Worm (Caenorhabditis elegans) whole organism, L1 larva: ENCODE data around the gene C16C10.9.

Experiments
- C04F5.9 ChIP-seq: sonication (generic microtip); optimal IDR thresholded peaks from 2 replicates; lab custom pipeline; 2016; ENCODE audit warnings: missing genetic modification characterization, missing compliant biosample characterization
- C34B4.2 ChIP-seq: sonication (generic microtip); optimal IDR thresholded peaks from 2 replicates; lab custom pipeline; 2017; ENCODE audit warnings: mild to moderate bottlenecking, missing genetic modification characterization, missing compliant biosample characterization
- Y116A8C.19 ChIP-seq: sonication (generic microtip); optimal IDR thresholded peaks from 2 replicates; lab custom pipeline; 2016; ENCODE audit warnings: missing compliant biosample characterization, missing genetic modification characterization, borderline replicate concordance
- alr-1 ChIP-seq: fragments of 200-800 bp; sonication (Bioruptor generic); optimal IDR thresholded peaks from 2 replicates; lab custom pipeline; 2018; ENCODE audit warnings: borderline replicate concordance, mild to moderate bottlenecking, missing genetic modification characterization, missing compliant biosample characterization
- blmp-1 ChIP-seq: fragments of 150-350 bp; optimal IDR thresholded peaks from 2 replicates; lab custom pipeline; 2014; ENCODE audit warnings: missing biosample characterization, missing genetic modification characterization
- ceh-8 ChIP-seq: fragments of 200-800 bp; sonication (Bioruptor generic); optimal IDR thresholded peaks from 2 replicates; lab custom pipeline; 2018; ENCODE audit warnings: mild to moderate bottlenecking, missing genetic modification characterization, moderate library complexity, missing compliant biosample characterization
- ceh-82 ChIP-seq, 3 experiments: fragments of 150-350 bp in 1 of 3; sonication (generic microtip) in 2 of 3; optimal IDR thresholded peaks; 2 replicates each; lab custom pipeline; 2014 to 2017; ENCODE audit warnings: missing biosample characterization in 3 of 3, missing genetic modification characterization in 3 of 3
- ceh-90 ChIP-seq: sonication (generic microtip); optimal IDR thresholded peaks from 2 replicates; lab custom pipeline; 2016; ENCODE audit warnings: missing genetic modification characterization, missing compliant biosample characterization
- efl-1 ChIP-seq, 4 experiments: fragments of 150-350 bp; optimal IDR thresholded peaks in 3 of 4; peaks in 1 of 4; 1 replicate in 1 of 4; 2 replicates in 3 of 4; lab custom pipeline; 2014; ENCODE audit warnings: missing biosample characterization in 2 of 4, missing genetic modification characterization in 2 of 4, missing genetic modification reagents in 2 of 4
- elt-3 ChIP-seq, 6 experiments: fragments of 150-350 bp in 1 of 6; sonication (generic microtip); optimal IDR thresholded peaks; 2 replicates each; lab custom pipeline; 2017 to 2018; ENCODE audit warnings: missing biosample characterization in 6 of 6, missing genetic modification characterization in 6 of 6, inconsistent platforms in 1 of 6
- ets-5 ChIP-seq: fragments of 200-800 bp; sonication (Bioruptor generic); IDR thresholded peaks from 2 replicates; pipeline ENCODE4 v1.3.6; 2022; ENCODE audit warnings: missing genetic modification characterization, missing compliant biosample characterization
- fkh-4 ChIP-seq: sonication (generic microtip); optimal IDR thresholded peaks from 2 replicates; lab custom pipeline; 2016; ENCODE audit warnings: missing compliant biosample characterization, missing genetic modification characterization, borderline replicate concordance
- fkh-8 ChIP-seq: sonication (generic microtip); optimal IDR thresholded peaks from 2 replicates; lab custom pipeline; 2016; ENCODE audit warnings: mild to moderate bottlenecking, missing genetic modification characterization, missing compliant biosample characterization
- fos-1 ChIP-seq: fragments of 150-350 bp; optimal IDR thresholded peaks from 2 replicates; lab custom pipeline; 2014; ENCODE audit warnings: missing biosample characterization, missing genetic modification characterization
- hpl-2 ChIP-seq: fragments of 150-350 bp; optimal IDR thresholded peaks from 2 replicates; lab custom pipeline; 2014; ENCODE audit warnings: missing biosample characterization, missing genetic modification reagents, missing genetic modification characterization
- irx-1 ChIP-seq: sonication (generic microtip); optimal IDR thresholded peaks from 2 replicates; lab custom pipeline; 2016; ENCODE audit warnings: missing genetic modification characterization, missing compliant biosample characterization
- isw-1 ChIP-seq: fragments of 200-800 bp; sonication (Bioruptor generic); IDR thresholded peaks from 2 replicates; pipeline ENCODE4 v1.3.6; 2022; ENCODE audit warnings: missing genetic modification characterization, missing compliant biosample characterization
- jun-1 ChIP-seq: fragments of 150-350 bp; optimal IDR thresholded peaks from 2 replicates; lab custom pipeline; 2014; ENCODE audit warnings: missing biosample characterization, missing genetic modification reagents, missing genetic modification characterization
- mab-9 ChIP-seq: fragments of 200-800 bp; sonication (Bioruptor generic); IDR thresholded peaks from 2 replicates; pipeline ENCODE4 v1.3.6; 2022; ENCODE audit warnings: missing genetic modification reagents, missing genetic modification characterization, missing compliant biosample characterization
- mdl-1 ChIP-seq, 2 experiments: fragments of 150-350 bp; optimal IDR thresholded peaks; 2 replicates each; lab custom pipeline; 2014 to 2017; ENCODE audit warnings: missing biosample characterization in 2 of 2, missing genetic modification characterization in 2 of 2, inconsistent platforms in 1 of 2
- mef-2 ChIP-seq: fragments of 150-350 bp; optimal IDR thresholded peaks from 2 replicates; lab custom pipeline; 2014; ENCODE audit warnings: missing biosample characterization, missing genetic modification characterization
- mep-1 ChIP-seq: fragments of 150-350 bp; optimal IDR thresholded peaks from 2 replicates; lab custom pipeline; 2014; ENCODE audit warnings: missing biosample characterization, missing genetic modification characterization
- nhr-11 ChIP-seq: fragments of 150-350 bp; optimal IDR thresholded peaks from 2 replicates; lab custom pipeline; 2014; ENCODE audit warnings: missing biosample characterization, missing genetic modification characterization
- nhr-12 ChIP-seq: sonication (generic microtip); optimal IDR thresholded peaks from 2 replicates; lab custom pipeline; 2017; ENCODE audit warnings: missing biosample characterization, missing genetic modification characterization
- nhr-19 ChIP-seq: fragments of 200-800 bp; sonication (Bioruptor generic); conservative IDR thresholded peaks from 2 replicates; pipeline ENCODE4 v1.3.6; 2022; ENCODE audit warnings: missing genetic modification characterization, missing compliant biosample characterization
- nhr-20 ChIP-seq: sonication (generic microtip); optimal IDR thresholded peaks from 2 replicates; lab custom pipeline; 2016; ENCODE audit warnings: mild to moderate bottlenecking, missing genetic modification characterization, missing compliant biosample characterization
- nhr-77 ChIP-seq: fragments of 150-350 bp; optimal IDR thresholded peaks from 2 replicates; lab custom pipeline; 2014; ENCODE audit warnings: missing biosample characterization, missing genetic modification characterization
- nhr-84 ChIP-seq: sonication (generic microtip); optimal IDR thresholded peaks from 2 replicates; lab custom pipeline; 2017; ENCODE audit warnings: missing biosample characterization, missing genetic modification characterization
- nhr-85 ChIP-seq: sonication (generic microtip); peaks from one replicate; lab custom pipeline; 2016; ENCODE audit warnings: missing genetic modification characterization, inconsistent platforms, missing compliant biosample characterization
- nhr-90 ChIP-seq: sonication (generic microtip); optimal IDR thresholded peaks from 2 replicates; lab custom pipeline; 2016; ENCODE audit warnings: mild to moderate bottlenecking, missing genetic modification characterization, missing compliant biosample characterization; ENCODE audit not compliant: poor library complexity
- pag-3 ChIP-seq: sonication (generic microtip); optimal IDR thresholded peaks from 2 replicates; lab custom pipeline; 2017; ENCODE audit warnings: missing genetic modification characterization, mild to moderate bottlenecking, missing compliant biosample characterization, antibody characterized with exemption, borderline replicate concordance; ENCODE audit not compliant: insufficient read depth
- skn-1 ChIP-seq: fragments of 150-350 bp; optimal IDR thresholded peaks from 2 replicates; lab custom pipeline; 2014; ENCODE audit warnings: missing biosample characterization, missing genetic modification characterization
- sox-4 ChIP-seq: sonication (generic microtip); optimal IDR thresholded peaks from 2 replicates; lab custom pipeline; 2016; ENCODE audit warnings: missing genetic modification characterization, missing compliant biosample characterization
- sptf-1 ChIP-seq: fragments of 150-350 bp; optimal IDR thresholded peaks from 2 replicates; lab custom pipeline; 2014; ENCODE audit warnings: missing biosample characterization, missing genetic modification characterization
- sup-37 ChIP-seq: fragments of 200-800 bp; sonication (Bioruptor generic); optimal IDR thresholded peaks from 2 replicates; lab custom pipeline; 2018; ENCODE audit warnings: mild to moderate bottlenecking, missing genetic modification characterization, missing compliant biosample characterization
- swsn-7 ChIP-seq: sonication (generic microtip); optimal IDR thresholded peaks from 2 replicates; lab custom pipeline; 2016; ENCODE audit warnings: missing genetic modification characterization, missing compliant biosample characterization
- unc-130 ChIP-seq: fragments of 150-350 bp; optimal IDR thresholded peaks from 2 replicates; lab custom pipeline; 2017; ENCODE audit warnings: missing biosample characterization, missing genetic modification characterization, inconsistent platforms
- unc-30 ChIP-seq: sonication (generic microtip); optimal IDR thresholded peaks from 2 replicates; lab custom pipeline; 2017; ENCODE audit warnings: missing biosample characterization, missing genetic modification characterization
- unc-62 ChIP-seq: fragments of 150-350 bp; optimal IDR thresholded peaks from 2 replicates; lab custom pipeline; 2014; ENCODE audit warnings: missing biosample characterization, missing genetic modification reagents, missing genetic modification characterization
- unc-86 ChIP-seq: sonication (generic microtip); optimal IDR thresholded peaks from 2 replicates; lab custom pipeline; 2016; ENCODE audit warnings: missing genetic modification characterization, missing compliant biosample characterization
- vab-15 ChIP-seq: sonication (generic microtip); optimal IDR thresholded peaks from 2 replicates; lab custom pipeline; 2017; ENCODE audit warnings: missing genotype, mild to moderate bottlenecking, missing genetic modification characterization, missing compliant biosample characterization
- xbp-1 ChIP-seq: sonication (generic microtip); optimal IDR thresholded peaks from 2 replicates; lab custom pipeline; 2016; ENCODE audit warnings: missing genetic modification characterization, missing compliant biosample characterization
- zag-1 ChIP-seq: fragments of 150-350 bp; optimal IDR thresholded peaks from 2 replicates; lab custom pipeline; 2014; ENCODE audit warnings: missing biosample characterization, missing genetic modification characterization
- ztf-11 ChIP-seq, 2 experiments: sonication (generic microtip); optimal IDR thresholded peaks; 2 replicates each; lab custom pipeline; 2016 to 2017; ENCODE audit warnings: missing genetic modification characterization in 2 of 2, missing biosample characterization in 1 of 2, missing compliant biosample characterization in 1 of 2
- ztf-4 ChIP-seq: fragments of 150-350 bp; optimal IDR thresholded peaks from 2 replicates; lab custom pipeline; 2014; ENCODE audit warnings: missing biosample characterization, missing genetic modification characterization

C16C10.9 gene

DNA sequence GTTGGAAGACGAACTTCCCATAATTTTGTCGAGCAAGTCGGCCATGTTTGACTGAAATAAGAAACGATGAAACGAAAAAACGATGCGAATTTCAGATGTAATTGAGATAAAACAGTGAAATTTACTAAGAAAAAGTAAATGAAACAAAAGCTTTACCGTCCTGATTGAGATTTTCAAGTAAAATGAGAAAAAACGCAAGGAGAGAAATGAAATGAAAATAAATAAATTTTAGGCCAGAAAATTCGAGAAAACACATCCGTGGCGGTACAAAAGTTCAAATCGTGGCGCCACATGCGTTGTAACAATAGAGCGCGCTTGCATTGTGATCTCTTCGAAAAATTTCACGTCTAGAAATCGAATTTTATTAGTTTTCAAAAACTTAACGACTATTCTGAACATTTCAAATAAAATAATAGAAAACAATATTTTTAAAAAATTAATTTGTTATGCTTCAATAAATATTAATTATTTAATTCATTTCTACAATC, 19.0 kb upstream of the C16C10.9 start, which contains the start of the genes hrde-1 and C16C10.13:
Gene hrde-1, minus strand, starts transcription at position 51 of the 488 bp plus-strand sequence.
Gene C16C10.13, plus strand, starts transcription at position 332 of the 488 bp plus-strand sequence.
- TF ChIP-seq efl-1 (optimal IDR thresholded peaks at IDR 0.05; lab: Kevin White, UChicago) (peak in 1 of 2 experiments; percentile 58), efl-1 (GFP tag; optimal IDR thresholded peaks at IDR 0.05 in 1 of 2; lab: Kevin White, UChicago) (no peak), ets-5 (GFP tag; lab: Robert Waterston, UW) (no peak)

- TF ChIP-seq fkh-4 (tag; lab: Kevin White, UChicago) (no peak), mef-2 (no peak), skn-1 (tag; lab: Kevin White, UChicago) (no peak), isw-1 (GFP tag; lab: Robert Waterston, UW) (no peak), sptf-1 (tag; lab: Kevin White, UChicago) (no peak), mdl-1 (tag; optimal IDR thresholded peaks at IDR 0.05; lab: Kevin White, UChicago) (no peak), sup-37 (GFP tag; lab: Kevin White, UChicago) (no peak), C34B4.2 (tag; lab: Kevin White, UChicago) (no peak), unc-62 (GFP tag; lab: Kevin White, UChicago) (no peak), fos-1 (tag; lab: Kevin White, UChicago) (no peak), xbp-1 (tag; lab: Kevin White, UChicago) (no peak), nhr-12 (no peak), alr-1 (tag; lab: Kevin White, UChicago) (no peak), elt-3 (tag; optimal IDR thresholded peaks at IDR 0.05; lab: Kevin White, UChicago) (no peak), irx-1 (tag; lab: Kevin White, UChicago) (no peak), mep-1 (tag; lab: Kevin White, UChicago) (no peak), ceh-8 (GFP tag; lab: Kevin White, UChicago) (no peak)
- TF ChIP-seq, all 84 proteins: peak for 0
These were observed 18.3 kb upstream of the C16C10.9 start for ce11 chrIII:4175489-4175888.

DNA sequence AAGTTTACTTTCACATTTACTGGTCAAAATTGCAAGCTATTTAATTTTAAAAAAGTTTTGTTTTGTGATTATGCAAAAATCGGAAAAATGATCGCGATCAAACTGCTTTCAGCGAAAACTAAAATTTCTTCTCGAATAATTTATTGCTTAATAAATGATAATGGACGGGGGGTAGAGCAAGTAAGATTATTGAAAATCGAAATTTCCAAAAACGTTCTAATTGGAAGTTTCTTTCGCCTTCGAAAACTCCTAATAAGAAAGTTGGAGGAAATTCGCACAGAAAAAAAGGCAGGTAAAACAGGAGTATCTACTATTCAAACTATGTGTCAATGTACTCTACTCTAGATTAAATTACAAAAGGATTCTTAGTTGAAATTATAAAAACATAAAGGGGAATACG, 15.0 kb upstream of the C16C10.9 start:
- TF ChIP-seq nhr-12 (no peak), mab-9 (GFP tag; lab: Robert Waterston, UW) (no peak), mef-2 (no peak), nhr-77 (tag; lab: Kevin White, UChicago) (no peak), swsn-7 (tag; lab: Kevin White, UChicago) (no peak), C04F5.9 (no peak), nhr-19 (GFP tag; lab: Robert Waterston, UW) (no peak), efl-1 (optimal IDR thresholded peaks at IDR 0.05; lab: Kevin White, UChicago) (no peak), efl-1 (GFP tag; optimal IDR thresholded peaks at IDR 0.05 in 1 of 2; lab: Kevin White, UChicago) (no peak), nhr-11 (tag; lab: Kevin White, UChicago) (no peak), unc-30 (tag; lab: Kevin White, UChicago) (no peak), ztf-11 (tag; optimal IDR thresholded peaks at IDR 0.05; lab: Kevin White, UChicago) (no peak), unc-86 (tag; lab: Kevin White, UChicago) (no peak), ceh-82 (tag; optimal IDR thresholded peaks at IDR 0.05; lab: Kevin White, UChicago) (no peak), nhr-20 (no peak), vab-15 (tag; lab: Kevin White, UChicago) (no peak), mep-1 (tag; lab: Kevin White, UChicago) (no peak)

ce11 chrIII:4170903-4171377, 13.7 kb upstream of the C16C10.9 start, which contains the start of the genes rnf-121 and C16C10.4:
Gene rnf-121, minus strand, starts transcription at chrIII:4170953.
Gene C16C10.4, plus strand, starts transcription at chrIII:4171336.
- peak in 1 of 6 experiments; percentile 50 for TF ChIP-seq elt-3 (tag; optimal IDR thresholded peaks at IDR 0.05; lab: Kevin White, UChicago)
- peak; percentile 40 for TF ChIP-seq fkh-8 (tag; lab: Kevin White, UChicago)
- no peak for TF ChIP-seq nhr-84 (tag; lab: Kevin White, UChicago)
- TF ChIP-seq xbp-1 (tag; lab: Kevin White, UChicago), result peak; percentile 82
- no peak for TF ChIP-seq sox-4 (tag; lab: Kevin White, UChicago)
- no peak for TF ChIP-seq vab-15 (tag; lab: Kevin White, UChicago)
- peak; percentile 90 for TF ChIP-seq unc-130 (tag; lab: Kevin White, UChicago)
- TF ChIP-seq blmp-1 (tag; lab: Kevin White, UChicago), result no peak
- peak; percentile 81 for TF ChIP-seq nhr-85
- TF ChIP-seq nhr-90 (tag; lab: Kevin White, UChicago), result peak; percentile 79
- TF ChIP-seq ceh-90 (tag; lab: Kevin White, UChicago), result no peak
- peak; percentile 74 for TF ChIP-seq mep-1 (tag; lab: Kevin White, UChicago)
- TF ChIP-seq Y116A8C.19, result no peak
- peak; percentile 51 for TF ChIP-seq ztf-4
- peak; percentile 21 for TF ChIP-seq C04F5.9
- peak in 1 of 2 experiments; percentile 74 for TF ChIP-seq ztf-11 (tag; optimal IDR thresholded peaks at IDR 0.05; lab: Kevin White, UChicago)
- TF ChIP-seq hpl-2 (GFP tag; lab: Kevin White, UChicago), result peak; percentile 89
- TF ChIP-seq pag-3 (tag; lab: Kevin White, UChicago), result no peak
- TF ChIP-seq zag-1, result no peak
- peak; percentile 64 for TF ChIP-seq nhr-20
- peak; percentile 58 for TF ChIP-seq irx-1 (tag; lab: Kevin White, UChicago)
- TF ChIP-seq isw-1 (GFP tag; lab: Robert Waterston, UW), result peak; percentile 35; the same call in 1 of the 2 replicates
- TF ChIP-seq jun-1 (tag; lab: Kevin White, UChicago), result peak; percentile 45
